Worm (Caenorhabditis elegans) whole organism, L4/young adult: Measurements from ENCODE around the gene T28H11.7.

ENCODE experiments used
- W03F9.2 ChIP-seq: fragments of 150-350 bp; optimal IDR thresholded peaks from 2 replicates; lab custom pipeline; 2014; ENCODE audit warnings: missing biosample characterization, missing genetic modification characterization
- him-1 ChIP-seq: sonication (generic microtip); optimal IDR thresholded peaks from 2 replicates; lab custom pipeline; 2016; ENCODE audit warnings: missing genotype, missing genetic modification reagents, missing genetic modification characterization, missing compliant biosample characterization

- no peak for TF ChIP-seq him-1 (tag; lab: Kevin White, UChicago)
- no peak for TF ChIP-seq W03F9.2
Observed at ce11 chrIV:5005154-5005553, 11.8 kb downstream of the T28H11.7 start.
